Fruit fly (Drosophila melanogaster): Measurements from ENCODE around the gene CG1578.

- TF ChIP-seq Hr78 (GFP tag; optimal IDR thresholded peaks at IDR 0.05) (no peak), Rel (GFP tag; optimal IDR thresholded peaks at IDR 0.05) (no peak), Rel (tag; optimal IDR thresholded peaks at IDR 0.05) (no peak), GATAd (GFP tag; optimal IDR thresholded peaks at IDR 0.05) (no peak), usp (GFP tag; optimal IDR thresholded peaks at IDR 0.05) (no peak), lola (GFP tag; optimal IDR thresholded peaks at IDR 0.05) (no peak), Dif (GFP tag; optimal IDR thresholded peaks at IDR 0.05; ENCODE audit: partially characterized antibody) (no peak), fru (GFP tag; optimal IDR thresholded peaks at IDR 0.05) (no peak), tai (GFP tag; optimal IDR thresholded peaks at IDR 0.05) (no peak), dsf (GFP tag; optimal IDR thresholded peaks at IDR 0.05; ENCODE audit: borderline replicate concordance) (no peak), Myc (optimal IDR thresholded peaks at IDR 0.05) (no peak), Sp1 (GFP tag; optimal IDR thresholded peaks at IDR 0.05) (no peak)
Observed at dm6 chrX:11769435-11769834, 46.9 kb downstream of the CG1578 start.

Measured in whole organism, wandering third instar larva.